Worm (Caenorhabditis elegans) whole organism, L4/young adult: ENCODE results near the gene B0478.3.

ENCODE experiments used
- W03F9.2 ChIP-seq: fragments of 150-350 bp; optimal IDR thresholded peaks from 2 replicates; lab custom pipeline; 2014; ENCODE audit warnings: missing biosample characterization, missing genetic modification characterization
- dao-5 ChIP-seq: sonication (generic microtip); optimal IDR thresholded peaks from 2 replicates; lab custom pipeline; 2016; ENCODE audit warnings: missing genotype, missing genetic modification characterization, moderate library complexity, missing compliant biosample characterization
- him-1 ChIP-seq: sonication (generic microtip); optimal IDR thresholded peaks from 2 replicates; lab custom pipeline; 2016; ENCODE audit warnings: missing genotype, missing genetic modification reagents, missing genetic modification characterization, missing compliant biosample characterization

ce11 chrIV:6965192-6965591 is 784 bp upstream of the B0478.3 start, which contains the start of gene ZK381.2:
- TF ChIP-seq him-1, result no peak
- TF ChIP-seq W03F9.2, result no peak
- TF ChIP-seq dao-5 (tag; lab: Kevin White, UChicago), result no peak
